Worm (Caenorhabditis elegans) whole organism, early embryonic: ENCODE measurements around the gene T04H1.12.

ENCODE experiments used
- B0310.2 ChIP-seq: sonication (generic microtip); optimal IDR thresholded peaks from 2 replicates; lab custom pipeline; 2016; ENCODE audit warnings: mild to moderate bottlenecking, missing genetic modification characterization, missing compliant biosample characterization
- F13C5.2 ChIP-seq: sonication (generic microtip); optimal IDR thresholded peaks from 2 replicates; lab custom pipeline; 2017; ENCODE audit warnings: mild to moderate bottlenecking, missing genetic modification characterization, inconsistent platforms, missing compliant biosample characterization
- aly-1 ChIP-seq: sonication (generic microtip); optimal IDR thresholded peaks from 2 replicates; lab custom pipeline; 2016; ENCODE audit warnings: missing genetic modification characterization, missing compliant biosample characterization
- ama-1 ChIP-seq: fragments of 150-350 bp; optimal IDR thresholded peaks from 2 replicates; lab custom pipeline; 2014
- ceh-13 ChIP-seq: fragments of 200-800 bp; sonication (Bioruptor generic); optimal IDR thresholded peaks from 2 replicates; lab custom pipeline; 2018; ENCODE audit warnings: mild to moderate bottlenecking, missing genetic modification characterization, missing compliant biosample characterization
- ceh-36 ChIP-seq: sonication (generic microtip); optimal IDR thresholded peaks from 2 replicates; lab custom pipeline; 2016; ENCODE audit warnings: missing genetic modification characterization, inconsistent platforms, missing compliant biosample characterization
- ets-7 ChIP-seq: sonication (generic microtip); optimal IDR thresholded peaks from 2 replicates; lab custom pipeline; 2016; ENCODE audit warnings: missing genotype, missing genetic modification characterization, missing compliant biosample characterization
- flt-1 ChIP-seq: fragments of 200-800 bp; sonication (Bioruptor generic); IDR thresholded peaks from 2 replicates; pipeline ENCODE4 v1.3.6; 2022; ENCODE audit warnings: missing genetic modification characterization, missing compliant biosample characterization
- hmbx-1 ChIP-seq: sonication (generic microtip); optimal IDR thresholded peaks from 2 replicates; lab custom pipeline; 2016; ENCODE audit warnings: mild to moderate bottlenecking, missing genetic modification characterization, missing compliant biosample characterization
- hmg-4 ChIP-seq: fragments of 200-800 bp; sonication (Bioruptor generic); optimal IDR thresholded peaks from 2 replicates; lab custom pipeline; 2018; ENCODE audit warnings: mild to moderate bottlenecking, missing genetic modification characterization, missing compliant biosample characterization
- hnd-1 ChIP-seq: sonication (generic microtip); optimal IDR thresholded peaks from 2 replicates; lab custom pipeline; 2016; ENCODE audit warnings: missing genetic modification characterization, missing compliant biosample characterization
- pes-1 ChIP-seq: fragments of 200-800 bp; sonication (Bioruptor generic); IDR thresholded peaks from 2 replicates; pipeline ENCODE4 v1.3.6; 2022; ENCODE audit warnings: missing genetic modification reagents, missing genetic modification characterization, missing compliant biosample characterization
- sea-1 ChIP-seq: fragments of 200-800 bp; sonication (Bioruptor generic); conservative IDR thresholded peaks from 2 replicates; pipeline ENCODE4 v1.3.6; 2022; ENCODE audit warnings: missing genetic modification characterization, missing compliant biosample characterization
- tbx-37 ChIP-seq: fragments of 200-800 bp; sonication (Bioruptor generic); conservative IDR thresholded peaks from 2 replicates; pipeline ENCODE4 v1.3.6; 2022; ENCODE audit warnings: missing genetic modification reagents, missing genetic modification characterization, missing compliant biosample characterization
- tra-4 ChIP-seq: sonication (generic microtip); optimal IDR thresholded peaks from 2 replicates; lab custom pipeline; 2017; ENCODE audit warnings: missing genetic modification characterization, missing compliant biosample characterization

The T04H1.12 gene

DNA sequence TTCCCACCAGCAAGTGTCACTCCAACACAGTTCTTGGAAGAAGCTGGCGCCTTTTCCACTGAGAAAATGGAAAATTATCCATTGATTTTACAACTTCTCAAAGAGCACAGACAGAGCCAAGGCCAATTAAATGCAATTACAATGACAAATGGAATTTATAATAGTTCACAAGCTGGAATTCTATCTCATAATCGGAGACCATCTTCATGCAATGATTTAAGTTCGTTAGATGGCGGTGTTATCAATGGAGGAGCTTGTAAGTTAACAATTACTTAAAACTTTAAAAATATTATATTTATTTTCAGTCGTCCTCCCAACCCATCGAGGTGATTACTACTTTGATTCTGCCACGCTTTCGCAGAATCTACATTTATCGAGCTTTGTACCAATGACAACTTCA lies 50.2 kb downstream of the T04H1.12 start:
- no peak for TF ChIP-seq ama-1 (lab: Kevin White, UChicago)
- no peak for TF ChIP-seq hnd-1
- TF ChIP-seq flt-1 (GFP tag; lab: Robert Waterston, UW): no peak
- TF ChIP-seq tra-4: no peak
- TF ChIP-seq ets-7 (tag; lab: Kevin White, UChicago): no peak
- no peak for TF ChIP-seq B0310.2 (tag; lab: Kevin White, UChicago)
- no peak for TF ChIP-seq ceh-13 (GFP tag; lab: Kevin White, UChicago)
- TF ChIP-seq sea-1 (GFP tag; lab: Robert Waterston, UW): no peak
- no peak for TF ChIP-seq F13C5.2 (tag; lab: Kevin White, UChicago)
- TF ChIP-seq tbx-37 (GFP tag; lab: Robert Waterston, UW): no peak
- no peak for TF ChIP-seq hmbx-1 (tag; lab: Kevin White, UChicago)
- TF ChIP-seq aly-1: no peak
- TF ChIP-seq ceh-36 (tag; lab: Kevin White, UChicago): no peak
- no peak for TF ChIP-seq pes-1 (GFP tag; lab: Robert Waterston, UW)
- TF ChIP-seq hmg-4: no peak
